Fruit fly (Drosophila melanogaster) S2 (cell line): ENCODE data around the gene alpha4GT2.

Experiments
- CG8478 ChIP-seq: fragments of >200 bp; optimal IDR thresholded peaks from 2 replicates; lab custom pipeline; 2018
- CTCF ChIP-seq, 2 experiments: fragments of >200 bp; optimal IDR thresholded peaks; 2 replicates each; lab custom pipeline; 2018

The alpha4GT2 gene

dm6 chr3R:25855594-25856305 lies 23.7 kb downstream of the alpha4GT2 start, which contains the start of gene CG5890:
Gene CG5890 (plus strand): TSS chr3R:25856154.
- TF ChIP-seq CTCF (optimal IDR thresholded peaks at IDR 0.05; lab: Kevin White, UChicago) (no peak), CG8478 (lab: Kevin White, UChicago) (no peak)

- no peak for TF ChIP-seq CTCF (optimal IDR thresholded peaks at IDR 0.05; lab: Kevin White, UChicago)
Observed at dm6 chr3R:25870389-25870788, 38.4 kb downstream of the alpha4GT2 start.

dm6 chr3R:25876639-25877038 lies 44.6 kb downstream of the alpha4GT2 start:
- TF ChIP-seq CG8478 (lab: Kevin White, UChicago) = no peak
- peak; percentile 68 to 75 for TF ChIP-seq CTCF (optimal IDR thresholded peaks at IDR 0.05; lab: Kevin White, UChicago)

dm6 chr3R:25877064-25877463 lies 45.0 kb downstream of the alpha4GT2 start:
- TF ChIP-seq CTCF (optimal IDR thresholded peaks at IDR 0.05; lab: Kevin White, UChicago) (no peak), CG8478 (lab: Kevin White, UChicago) (no peak)

- TF ChIP-seq CG8478 (lab: Kevin White, UChicago) (no peak), CTCF (optimal IDR thresholded peaks at IDR 0.05; lab: Kevin White, UChicago) (no peak)
Observed at dm6 chr3R:25879324-25879766, 47.3 kb downstream of the alpha4GT2 start.

dm6 chr3R:25880198-25880970 lies 48.4 kb downstream of the alpha4GT2 start:
- TF ChIP-seq CG8478 (lab: Kevin White, UChicago) = no peak
- no peak for TF ChIP-seq CTCF (optimal IDR thresholded peaks at IDR 0.05; lab: Kevin White, UChicago)

dm6 chr3R:25880971-25881809 lies 49.2 kb downstream of the alpha4GT2 start, which contains the start of gene Tsp96F:
Gene Tsp96F (minus strand): TSS chr3R:25881427.
- TF ChIP-seq CTCF (optimal IDR thresholded peaks at IDR 0.05; lab: Kevin White, UChicago) (peak; percentile 31 to 63), CG8478 (lab: Kevin White, UChicago) (no peak)

dm6 chr3R:25881915-25882314 lies 49.9 kb downstream of the alpha4GT2 start, which contains the start of gene SppL:
Gene SppL (plus strand): TSS chr3R:25881984.
- TF ChIP-seq CTCF (optimal IDR thresholded peaks at IDR 0.05; lab: Kevin White, UChicago) (no peak), CG8478 (lab: Kevin White, UChicago) (no peak)

dm6 chr3R:25882606-25883266 lies 50.7 kb downstream of the alpha4GT2 start:
- TF ChIP-seq CG8478 (lab: Kevin White, UChicago) (no peak), CTCF (optimal IDR thresholded peaks at IDR 0.05; lab: Kevin White, UChicago) (no peak)

dm6 chr3R:25883877-25884276 lies 51.8 kb downstream of the alpha4GT2 start:
- TF ChIP-seq CTCF (optimal IDR thresholded peaks at IDR 0.05; lab: Kevin White, UChicago) (no peak), CG8478 (lab: Kevin White, UChicago) (no peak)

- TF ChIP-seq CTCF (optimal IDR thresholded peaks at IDR 0.05; lab: Kevin White, UChicago) (no peak), CG8478 (lab: Kevin White, UChicago) (no peak)
Observed at dm6 chr3R:25884301-25884700, 52.3 kb downstream of the alpha4GT2 start.

dm6 chr3R:25885136-25885535 lies 53.1 kb downstream of the alpha4GT2 start:
- TF ChIP-seq CG8478 (lab: Kevin White, UChicago) (no peak), CTCF (optimal IDR thresholded peaks at IDR 0.05; lab: Kevin White, UChicago) (no peak)

- TF ChIP-seq CG8478 (lab: Kevin White, UChicago) (peak; percentile 66), CTCF (optimal IDR thresholded peaks at IDR 0.05; lab: Kevin White, UChicago) (peak; percentile 67 to 78)
Observed at dm6 chr3R:25888307-25889075, 56.5 kb downstream of the alpha4GT2 start, which contains the start of gene Lnk. Gene Lnk (plus strand): TSS chr3R:25888542.
